Worm (Caenorhabditis elegans): ENCODE data around the gene BE10.1.

ce11 chrIII:12831696-12832095, 42.4 kb upstream of the BE10.1 start:
- TF ChIP-seq pha-2 (tag; optimal IDR thresholded peaks at IDR 0.05) (no peak), pag-3 (tag; optimal IDR thresholded peaks at IDR 0.05; ENCODE audit: borderline replicate concordance) (no peak), nhr-232 (tag; optimal IDR thresholded peaks at IDR 0.05) (no peak), eyg-1 (tag; optimal IDR thresholded peaks at IDR 0.05) (no peak), pha-4 (tag; optimal IDR thresholded peaks at IDR 0.05) (no peak), ceh-45 (GFP tag; IDR thresholded peaks at IDR 0.05) (no peak), dve-1 (tag; optimal IDR thresholded peaks at IDR 0.05) (no peak), F13H6.1 (tag; optimal IDR thresholded peaks at IDR 0.05) (no peak)

Measured in whole organism, late embryonic.